Worm (Caenorhabditis elegans): ENCODE measurements around the gene taf-13.

DNA sequence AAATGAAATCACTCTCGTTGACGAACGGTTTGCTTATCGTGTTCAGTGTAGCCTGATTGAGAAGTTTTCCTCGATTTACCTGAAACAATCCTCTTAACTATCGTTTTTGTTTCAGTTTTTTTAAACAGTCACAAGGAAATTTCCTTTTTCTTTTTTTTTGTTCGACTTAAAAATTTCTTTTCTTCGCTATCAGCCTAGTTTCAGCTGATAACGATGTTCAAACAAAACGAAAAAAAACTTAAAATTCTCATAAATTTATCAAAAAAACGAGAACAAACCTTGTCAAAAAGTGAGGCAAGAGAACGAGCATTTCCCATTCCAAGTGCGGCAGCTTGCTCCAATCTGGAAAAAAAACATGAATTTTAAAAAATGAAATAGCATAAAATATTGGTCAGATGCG, 48.1 kb upstream of the taf-13 start:
- TF ChIP-seq snpc-4 (tag; optimal IDR thresholded peaks at IDR 0.05) (no peak), nhr-77 (tag; optimal IDR thresholded peaks at IDR 0.05) (no peak), nhr-12 (tag; optimal IDR thresholded peaks at IDR 0.05) (no peak), aly-2 (tag; optimal IDR thresholded peaks at IDR 0.05) (no peak), lin-39 (tag; optimal IDR thresholded peaks at IDR 0.05) (no peak), crh-2 (tag; optimal IDR thresholded peaks at IDR 0.05) (no peak), unc-55 (GFP tag; optimal IDR thresholded peaks at IDR 0.05) (no peak), unc-62 (GFP tag; optimal IDR thresholded peaks at IDR 0.05) (no peak), ama-1 (optimal IDR thresholded peaks at IDR 0.05) (no peak)
